Worm (Caenorhabditis elegans): Measurements from ENCODE around the gene srg-2.

The srg-2 gene

ce11 chrIII:6260115-6260514, at the start of gene srg-2:
Gene srg-2, minus strand, starts transcription at chrIII:6260215.
- no peak for TF ChIP-seq unc-62 (GFP tag; optimal IDR thresholded peaks at IDR 0.05)

- no peak for TF ChIP-seq unc-62 (GFP tag; optimal IDR thresholded peaks at IDR 0.05)
These were observed 49.1 kb upstream of the srg-2 start, which contains the start of gene gar-2 for ce11 chrIII:6309066-6309465. Gene gar-2, plus strand, starts transcription at chrIII:6309366.

- no peak for TF ChIP-seq unc-62 (GFP tag; optimal IDR thresholded peaks at IDR 0.05)
These were observed 47.8 kb upstream of the srg-2 start for ce11 chrIII:6307832-6308231.

DNA sequence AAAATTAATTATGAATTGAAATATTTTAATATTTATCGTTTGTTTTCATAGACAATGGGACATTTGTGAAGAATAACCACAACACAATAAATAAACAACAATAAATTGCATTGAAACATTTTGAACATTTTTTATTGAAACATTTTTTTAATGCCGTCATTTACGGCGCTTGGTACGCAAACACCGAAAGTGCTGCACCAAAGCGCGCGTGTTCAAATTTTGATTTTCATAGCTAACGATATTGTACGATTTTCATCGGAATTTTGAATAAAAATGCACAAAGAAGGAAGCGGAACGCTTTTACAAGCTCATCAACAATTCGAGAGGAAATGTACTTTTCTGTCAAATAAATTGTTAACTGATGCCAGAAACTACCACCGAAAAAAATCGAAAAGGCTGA, 43.8 kb upstream of the srg-2 start:
- no peak for TF ChIP-seq unc-62 (GFP tag; optimal IDR thresholded peaks at IDR 0.05)

DNA sequence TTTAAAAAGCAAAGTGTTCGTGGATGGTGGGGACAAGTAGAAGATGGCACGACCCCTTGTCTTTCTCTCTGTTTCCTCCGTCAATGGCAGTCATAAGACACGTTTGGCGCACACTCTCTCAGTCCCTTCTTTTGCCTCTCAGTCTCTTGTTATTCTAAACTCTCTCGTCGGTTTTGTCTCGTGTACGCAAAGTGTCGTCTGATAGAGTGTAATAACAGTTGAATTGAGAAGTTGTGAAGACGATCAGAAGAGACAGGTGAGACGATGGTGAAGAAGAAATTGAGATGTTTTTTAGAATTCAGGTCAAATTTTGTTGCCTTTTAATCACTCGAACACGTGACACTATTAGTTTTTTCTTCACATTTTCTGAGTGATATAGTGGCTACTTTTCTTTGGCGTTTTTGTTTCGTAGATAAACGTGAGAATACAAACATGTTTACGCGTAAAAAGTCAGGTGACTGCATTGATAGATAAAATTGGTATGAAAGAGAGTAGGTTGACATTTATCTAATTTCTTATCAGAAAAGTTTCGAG, 43.2 kb upstream of the srg-2 start, which contains the start of gene F47D12.9:
Gene F47D12.9, minus strand, starts transcription at position 267 of the 534 bp plus-strand sequence.
- TF ChIP-seq unc-62 (GFP tag; optimal IDR thresholded peaks at IDR 0.05) = no peak

- TF ChIP-seq unc-62 (GFP tag; optimal IDR thresholded peaks at IDR 0.05) = no peak
These were observed 40.3 kb upstream of the srg-2 start for ce11 chrIII:6300297-6300696.

DNA sequence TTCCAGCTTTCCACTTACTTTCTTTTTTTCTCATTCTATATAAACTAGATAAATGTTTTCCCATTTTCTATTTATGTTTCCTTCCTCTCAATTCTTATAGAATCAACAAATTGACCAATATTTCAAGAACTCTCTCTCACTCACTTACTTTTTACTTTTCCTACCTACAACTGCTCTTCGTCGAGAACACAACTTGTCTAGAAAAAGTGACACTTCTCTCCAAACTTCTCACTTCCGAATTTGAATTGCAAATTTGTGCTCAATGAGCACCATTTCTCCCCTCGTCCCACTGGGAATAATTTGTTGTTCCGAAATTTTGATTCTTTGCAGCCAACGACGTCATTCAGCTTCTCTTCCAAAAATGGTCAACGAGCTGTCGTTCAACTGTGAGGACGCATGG, 38.1 kb upstream of the srg-2 start, which contains the start of gene F47D12.3:
Gene F47D12.3, plus strand, starts transcription at position 331 of the 400 bp plus-strand sequence.
- TF ChIP-seq unc-62 (GFP tag; optimal IDR thresholded peaks at IDR 0.05) = no peak

- TF ChIP-seq unc-62 (GFP tag; optimal IDR thresholded peaks at IDR 0.05) = no peak
These were observed 37.6 kb upstream of the srg-2 start for ce11 chrIII:6297599-6297998.

ce11 chrIII:6295972-6296700, 36.1 kb upstream of the srg-2 start, which contains the start of gene F47D12.7:
Gene F47D12.7, minus strand, starts transcription at chrIII:6296022.
- no peak for TF ChIP-seq unc-62 (GFP tag; optimal IDR thresholded peaks at IDR 0.05)

DNA sequence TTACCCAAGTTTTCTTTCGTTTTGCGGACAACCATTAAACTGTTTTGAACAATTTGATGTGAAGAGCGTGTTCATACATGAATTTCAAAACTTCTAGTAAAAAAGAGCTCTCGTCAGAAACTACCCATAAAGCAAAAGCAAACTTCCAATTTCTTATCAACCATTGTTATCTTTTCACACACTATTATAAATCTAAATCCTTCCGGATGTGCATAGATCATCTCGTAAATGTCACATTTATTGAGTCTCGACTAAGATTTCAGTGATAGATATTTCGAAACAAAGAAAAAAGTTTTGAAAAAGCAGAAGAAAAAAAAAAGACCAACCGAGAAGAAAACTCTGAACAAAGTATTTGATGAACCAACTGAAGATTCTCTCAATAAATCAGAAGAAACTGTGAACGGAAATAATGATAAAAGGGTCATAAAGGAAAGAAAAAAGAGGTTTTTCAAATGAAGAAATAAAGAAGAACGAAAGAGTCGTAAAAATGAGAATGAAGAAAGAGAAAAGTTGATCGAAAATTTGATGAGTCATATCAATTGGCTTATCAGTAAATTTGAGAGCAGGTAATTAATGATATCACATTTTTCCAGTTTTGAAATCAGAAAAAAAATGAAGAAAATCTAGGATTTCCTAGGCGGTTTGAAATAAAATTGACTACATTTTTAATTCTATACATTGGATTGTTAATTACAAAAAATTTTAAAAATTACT, 30.6 kb upstream of the srg-2 start:
- no peak for TF ChIP-seq unc-62 (GFP tag; optimal IDR thresholded peaks at IDR 0.05)

- TF ChIP-seq unc-62 (GFP tag; optimal IDR thresholded peaks at IDR 0.05) = no peak
These were observed 29.4 kb upstream of the srg-2 start for ce11 chrIII:6289366-6289765.

DNA sequence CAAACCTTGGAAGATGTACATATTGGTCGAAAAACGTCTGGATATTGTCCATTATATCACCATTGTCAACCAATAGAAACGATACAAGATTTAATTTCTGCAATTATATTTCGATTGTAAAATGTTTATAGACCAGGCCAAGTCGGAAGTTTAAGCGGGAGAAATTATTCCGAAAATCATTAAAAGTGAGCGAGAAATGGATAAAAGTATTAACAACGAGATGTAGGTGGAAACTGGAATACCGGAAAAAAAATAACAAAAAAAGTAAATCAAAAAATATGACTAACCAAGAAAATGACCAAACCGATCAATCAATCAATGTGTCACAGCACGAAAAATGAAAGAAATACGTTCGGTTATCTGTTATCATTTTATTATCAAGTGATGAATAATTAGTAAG, 27.2 kb upstream of the srg-2 start, which contains the start of gene F47D12.6:
Gene F47D12.6, minus strand, starts transcription at position 101 of the 400 bp plus-strand sequence.
- no peak for TF ChIP-seq unc-62 (GFP tag; optimal IDR thresholded peaks at IDR 0.05)

- TF ChIP-seq unc-62 (GFP tag; optimal IDR thresholded peaks at IDR 0.05) = no peak
These were observed 25.9 kb upstream of the srg-2 start, which contains the start of gene gadr-3 for ce11 chrIII:6285890-6286289. Gene gadr-3, minus strand, starts transcription at chrIII:6285990.

DNA sequence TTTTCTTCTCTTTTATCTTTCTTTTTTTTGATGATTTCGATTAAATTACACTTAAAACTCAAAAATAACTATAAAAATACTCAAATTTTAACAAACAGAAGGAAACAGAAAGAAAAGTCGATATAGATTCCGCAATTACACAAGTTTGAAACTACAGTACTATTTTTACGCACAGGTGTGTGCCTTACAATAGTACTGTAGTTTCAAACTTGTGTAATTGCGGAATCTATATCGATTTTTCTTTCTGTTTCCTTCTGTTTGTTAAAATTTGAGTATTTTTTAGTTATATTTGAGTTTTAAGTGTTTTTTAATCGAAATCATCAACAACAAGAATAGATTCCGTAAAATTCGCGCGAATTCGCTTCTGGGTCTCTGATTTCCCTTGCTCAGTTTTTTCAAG, 23.0 kb upstream of the srg-2 start:
- TF ChIP-seq unc-62 (GFP tag; optimal IDR thresholded peaks at IDR 0.05) = no peak

DNA sequence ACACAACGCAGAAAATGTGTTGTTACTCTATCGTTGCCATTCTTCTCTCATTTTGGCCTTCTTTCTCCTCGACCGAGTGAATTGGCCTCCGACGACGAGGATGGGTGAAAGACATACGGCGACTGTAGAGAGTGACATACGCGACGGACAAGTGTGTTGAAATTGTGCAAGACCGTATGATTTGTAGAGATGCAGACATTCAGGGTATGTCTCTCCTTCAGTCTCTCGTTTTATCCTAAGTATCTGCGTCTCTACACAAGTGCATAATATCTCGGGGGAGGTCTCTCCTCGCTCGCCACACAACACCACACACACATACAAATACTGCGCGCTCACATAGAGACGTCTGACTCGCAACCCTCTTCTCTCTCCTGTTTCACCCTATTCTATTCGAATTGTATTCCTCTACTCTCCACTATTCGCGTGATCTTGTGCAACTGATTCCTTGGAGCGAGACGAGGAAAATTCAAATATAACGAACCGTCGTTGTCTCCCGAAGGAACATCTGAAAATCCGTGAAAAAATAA, 20.1 kb upstream of the srg-2 start, which contains the start of gene hmg-1.2:
Gene hmg-1.2, plus strand, starts transcription at position 311 of the 527 bp plus-strand sequence.
- TF ChIP-seq unc-62 (GFP tag; optimal IDR thresholded peaks at IDR 0.05) = no peak

ce11 chrIII:6279453-6279852, 19.4 kb upstream of the srg-2 start:
- no peak for TF ChIP-seq unc-62 (GFP tag; optimal IDR thresholded peaks at IDR 0.05)

Data from whole organism, dauer.